Fruit fly (Drosophila melanogaster): Measurements from ENCODE around the gene CG9328.
A peak's percentile ranks its signal among the peaks of the same experiment; 100 is the strongest.

CG9328 gene

DNA sequence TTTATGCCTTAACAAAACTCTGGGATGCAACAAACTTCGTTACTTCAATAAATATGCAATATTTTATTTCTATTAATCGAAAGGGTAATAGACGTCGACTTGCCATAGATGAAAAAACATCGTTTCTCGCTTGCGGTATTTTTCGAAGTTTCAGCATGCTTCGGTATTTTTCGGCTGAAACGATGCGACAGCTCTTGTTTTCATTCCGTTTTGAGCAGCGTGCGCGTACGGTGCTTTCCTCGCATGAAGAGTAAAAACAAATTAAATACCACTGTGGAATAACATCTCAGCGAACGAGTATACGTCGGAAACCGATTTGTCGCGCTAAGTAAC, at the start of gene CG9328:
Gene CG9328 (plus strand): TSS at position 201 of the 333 bp plus-strand sequence.
- TF ChIP-seq CG17801 (GFP tag; optimal IDR thresholded peaks at IDR 0.05; ENCODE audit: partially characterized antibody), result peak; percentile 47

DNA sequence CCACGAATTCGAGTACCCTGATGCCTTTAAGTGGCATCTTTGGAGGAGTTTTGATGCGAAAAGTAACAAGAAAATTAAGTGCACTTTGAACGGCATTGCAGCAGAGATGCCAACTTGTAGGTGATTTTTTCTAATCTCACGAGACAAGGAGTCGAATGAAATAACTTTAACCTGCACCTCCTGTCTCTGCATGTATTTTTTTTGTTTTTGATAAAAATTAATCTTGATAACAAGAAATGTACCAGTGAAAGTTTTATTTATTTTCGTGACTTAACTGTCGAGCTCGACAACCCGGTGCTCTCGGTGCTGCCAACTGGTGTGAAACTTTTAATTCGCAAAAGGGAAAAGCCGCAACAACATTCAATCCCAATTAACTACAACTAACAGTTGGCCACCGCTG, 45.4 kb upstream of the CG9328 start, which contains the start of the genes Amacr and Ns4:
Gene Amacr (minus strand): TSS at position 182 of the 400 bp plus-strand sequence.
Gene Ns4 (plus strand): TSS at position 317 of the 400 bp plus-strand sequence.
- peak; percentile 69 for TF ChIP-seq CG17801 (GFP tag; optimal IDR thresholded peaks at IDR 0.05; ENCODE audit: partially characterized antibody)

DNA sequence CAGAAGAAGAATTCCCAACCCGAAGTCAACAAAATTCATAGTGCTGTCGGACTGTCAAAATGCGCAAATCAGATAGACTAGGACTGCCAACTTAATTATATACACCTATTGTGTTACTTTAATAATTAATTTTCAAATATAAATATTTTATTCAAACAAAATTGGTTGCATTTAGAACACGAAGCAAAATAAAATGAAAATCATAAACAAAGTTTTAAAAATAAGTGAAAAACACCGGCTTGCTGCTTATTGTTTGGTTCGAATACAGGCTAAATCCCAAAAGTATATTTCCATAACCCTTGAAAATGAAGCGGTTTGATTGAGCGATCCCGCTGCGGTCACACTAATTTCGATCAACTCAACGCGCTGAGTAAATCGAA, 39.7 kb upstream of the CG9328 start, which contains the start of the genes Rhau and dia:
Gene Rhau (minus strand): TSS at position 178 of the 380 bp plus-strand sequence.
Gene dia (plus strand): TSS at position 337 of the 380 bp plus-strand sequence.
- no peak for TF ChIP-seq CG17801 (GFP tag; optimal IDR thresholded peaks at IDR 0.05; ENCODE audit: partially characterized antibody)

DNA sequence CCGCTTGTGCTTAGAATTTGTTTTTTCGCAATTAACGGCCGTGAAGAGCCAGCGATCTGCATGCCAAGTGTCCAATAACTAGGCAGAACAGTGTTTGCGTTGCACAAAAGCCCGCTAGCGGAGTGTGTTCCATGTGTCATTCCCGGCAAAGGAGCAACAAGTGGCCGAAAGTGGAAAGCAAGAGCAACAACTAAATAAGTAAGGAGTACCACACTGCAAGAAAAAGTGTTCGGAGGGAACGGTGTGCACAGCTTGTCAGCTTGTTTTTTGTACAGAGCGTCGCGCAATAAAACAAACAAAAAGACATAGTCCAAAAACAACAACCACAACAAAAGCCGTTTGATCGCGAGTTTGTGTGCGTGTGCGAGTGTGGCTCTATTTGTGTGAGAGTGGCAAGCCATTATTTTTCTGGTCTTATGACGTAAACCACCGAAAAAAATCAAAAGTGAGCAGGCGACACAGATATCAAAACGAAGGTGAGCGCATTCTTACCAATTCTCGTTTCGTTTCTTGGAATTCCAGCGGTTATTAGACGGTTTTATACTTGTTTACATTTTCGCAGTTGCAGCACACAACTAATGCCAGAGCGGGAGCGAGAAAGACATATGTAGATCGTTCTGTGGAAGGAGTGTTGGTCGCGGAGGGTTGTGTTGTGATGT, 39.2 kb upstream of the CG9328 start:
- peak; percentile 58 for TF ChIP-seq CG17801 (GFP tag; optimal IDR thresholded peaks at IDR 0.05; ENCODE audit: partially characterized antibody)

DNA sequence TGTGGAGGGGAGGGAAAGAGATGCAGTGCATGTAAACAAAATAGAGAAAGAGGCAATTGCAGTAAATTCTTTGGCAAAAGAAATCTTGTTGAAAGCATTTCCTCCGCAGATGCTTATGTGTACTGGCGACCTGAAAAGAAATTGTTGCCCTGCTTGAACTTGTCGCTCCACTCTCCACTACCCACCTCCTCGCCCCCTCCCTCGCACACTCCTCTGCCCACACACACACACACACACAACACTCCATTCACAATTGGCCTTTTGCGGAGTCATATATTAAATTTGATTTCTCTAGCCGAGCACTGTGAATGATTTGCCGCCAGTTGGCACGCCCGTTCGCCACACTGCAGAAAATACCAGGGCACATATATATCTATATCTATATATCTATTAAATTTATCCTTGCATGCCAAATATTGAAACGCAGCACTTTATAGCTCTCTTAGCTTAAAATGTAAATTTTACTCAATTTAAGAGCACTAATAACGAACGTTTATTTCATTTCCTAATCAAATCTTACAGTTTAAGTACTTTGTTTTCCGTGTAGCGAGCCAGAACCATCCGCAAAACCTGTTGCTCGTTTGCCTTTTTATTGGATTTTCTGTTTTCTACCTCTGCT, 38.6 kb upstream of the CG9328 start:
- no peak for TF ChIP-seq CG17801 (GFP tag; optimal IDR thresholded peaks at IDR 0.05; ENCODE audit: partially characterized antibody)

DNA sequence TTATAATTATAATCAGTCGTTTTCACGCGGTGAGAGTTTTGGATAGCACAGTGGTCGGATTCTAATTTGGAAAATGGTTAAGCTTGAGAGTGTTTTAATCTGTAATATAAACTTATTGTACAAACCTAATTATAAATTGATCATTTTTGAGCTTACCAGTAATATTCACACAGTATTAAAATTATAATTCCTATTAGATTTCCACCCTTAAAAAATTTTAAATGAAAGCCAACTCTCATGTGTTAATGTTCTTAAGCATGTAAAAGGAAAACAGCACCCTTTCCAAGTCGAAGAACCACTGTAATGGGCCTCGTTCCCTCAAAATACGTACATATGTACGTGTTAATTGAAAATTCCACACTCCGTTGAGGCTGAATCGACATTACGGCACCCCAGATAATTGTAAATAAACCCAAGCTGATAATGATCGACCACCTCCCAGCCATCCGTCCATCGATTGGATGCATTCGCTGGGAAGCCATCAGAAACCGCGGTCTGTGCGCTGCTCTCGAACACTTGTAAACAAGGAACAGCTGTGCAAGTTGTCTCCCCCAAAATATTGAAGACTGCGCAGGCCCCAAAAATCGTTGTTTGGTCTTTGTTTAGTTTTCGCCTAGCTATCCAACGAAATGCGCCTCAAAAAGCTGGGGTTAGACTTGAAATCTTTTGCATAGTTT, 37.6 kb upstream of the CG9328 start:
- TF ChIP-seq CG17801 (GFP tag; optimal IDR thresholded peaks at IDR 0.05; ENCODE audit: partially characterized antibody), result peak; percentile 79

DNA sequence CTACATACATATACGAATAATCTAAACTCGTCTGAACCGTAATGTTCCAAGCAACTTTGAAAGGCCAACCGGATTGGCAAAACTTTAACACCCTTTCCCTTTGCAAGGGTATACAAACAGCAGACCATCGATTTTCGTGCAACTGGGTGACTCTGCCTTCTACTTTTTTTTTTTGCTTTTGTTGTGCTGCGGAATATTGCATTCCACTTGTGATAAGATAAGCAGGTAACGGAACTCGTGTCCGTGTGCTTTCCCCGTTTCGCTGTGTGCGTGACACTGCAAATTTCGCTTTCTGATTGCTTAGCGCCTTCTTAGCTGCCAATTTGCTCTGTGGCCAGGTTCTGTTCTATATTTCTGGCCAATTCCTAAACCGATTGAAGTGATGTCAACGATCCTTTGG, 36.6 kb upstream of the CG9328 start:
- no peak for TF ChIP-seq CG17801 (GFP tag; optimal IDR thresholded peaks at IDR 0.05; ENCODE audit: partially characterized antibody)

DNA sequence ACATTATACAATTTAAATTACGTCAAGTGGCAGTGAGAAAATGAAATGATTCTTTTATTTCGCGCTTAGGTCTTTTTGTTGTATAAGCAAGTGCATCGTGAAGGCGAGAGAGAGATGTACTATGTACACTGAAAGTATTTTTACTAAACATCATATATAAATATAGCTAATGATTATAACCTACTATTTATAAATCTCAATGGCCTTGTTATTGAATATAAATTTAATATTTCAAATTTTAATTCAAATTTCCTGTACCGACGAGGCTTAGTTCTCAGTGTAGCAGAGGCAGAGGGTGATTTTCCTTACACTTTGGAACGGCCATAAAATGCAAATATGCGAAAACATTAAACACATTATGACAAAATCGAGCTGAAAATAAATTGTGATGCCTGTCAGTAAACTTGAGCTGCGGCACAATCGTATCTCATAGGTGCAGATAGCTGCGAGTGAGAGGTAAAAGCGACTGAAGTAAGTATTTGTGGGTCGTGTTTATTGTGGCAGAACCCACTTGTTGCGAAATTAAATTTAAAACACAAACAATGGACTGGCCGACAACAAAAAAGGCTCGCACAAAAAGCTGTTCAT, 35.5 kb upstream of the CG9328 start:
- peak; percentile 96 for TF ChIP-seq CG17801 (GFP tag; optimal IDR thresholded peaks at IDR 0.05; ENCODE audit: partially characterized antibody)

DNA sequence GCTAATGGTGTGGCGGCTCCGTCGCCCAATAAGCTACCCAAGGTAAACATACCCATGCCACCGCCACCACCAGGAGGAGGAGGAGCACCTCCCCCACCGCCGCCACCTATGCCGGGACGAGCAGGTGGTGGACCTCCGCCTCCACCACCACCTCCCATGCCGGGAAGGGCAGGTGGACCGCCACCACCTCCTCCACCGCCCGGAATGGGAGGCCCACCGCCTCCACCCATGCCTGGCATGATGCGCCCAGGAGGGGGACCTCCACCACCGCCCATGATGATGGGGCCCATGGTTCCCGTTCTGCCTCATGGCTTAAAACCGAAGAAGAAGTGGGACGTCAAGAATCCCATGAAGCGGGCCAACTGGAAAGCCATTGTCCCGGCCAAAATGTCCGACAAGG, 32.9 kb upstream of the CG9328 start:
- no peak for TF ChIP-seq CG17801 (GFP tag; optimal IDR thresholded peaks at IDR 0.05; ENCODE audit: partially characterized antibody)

DNA sequence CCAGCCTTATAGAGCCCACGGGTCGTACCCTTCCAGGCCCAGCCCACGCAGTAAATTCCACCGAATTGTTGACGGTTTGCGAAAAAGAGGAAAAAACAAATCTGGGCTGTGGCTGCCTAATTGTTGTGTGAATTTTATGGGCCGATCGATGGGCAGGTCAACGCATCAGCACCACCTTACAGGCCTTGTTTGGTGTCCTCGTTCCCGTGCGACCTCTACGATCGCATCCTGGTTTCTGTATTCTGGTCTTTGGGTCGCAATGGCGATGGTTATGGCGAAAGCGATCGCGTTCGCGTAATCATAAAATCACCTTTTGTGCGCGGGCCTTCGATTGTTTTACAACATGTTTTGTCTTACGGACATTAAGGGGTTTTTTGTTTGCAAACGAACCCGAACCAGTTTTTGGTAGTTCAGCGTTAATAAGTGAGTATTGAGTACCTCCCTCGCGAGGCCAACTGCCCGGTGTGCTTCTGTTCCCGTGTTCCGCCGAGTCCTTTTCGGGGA, 28.9 kb upstream of the CG9328 start:
- no peak for TF ChIP-seq CG17801 (GFP tag; optimal IDR thresholded peaks at IDR 0.05; ENCODE audit: partially characterized antibody)

DNA sequence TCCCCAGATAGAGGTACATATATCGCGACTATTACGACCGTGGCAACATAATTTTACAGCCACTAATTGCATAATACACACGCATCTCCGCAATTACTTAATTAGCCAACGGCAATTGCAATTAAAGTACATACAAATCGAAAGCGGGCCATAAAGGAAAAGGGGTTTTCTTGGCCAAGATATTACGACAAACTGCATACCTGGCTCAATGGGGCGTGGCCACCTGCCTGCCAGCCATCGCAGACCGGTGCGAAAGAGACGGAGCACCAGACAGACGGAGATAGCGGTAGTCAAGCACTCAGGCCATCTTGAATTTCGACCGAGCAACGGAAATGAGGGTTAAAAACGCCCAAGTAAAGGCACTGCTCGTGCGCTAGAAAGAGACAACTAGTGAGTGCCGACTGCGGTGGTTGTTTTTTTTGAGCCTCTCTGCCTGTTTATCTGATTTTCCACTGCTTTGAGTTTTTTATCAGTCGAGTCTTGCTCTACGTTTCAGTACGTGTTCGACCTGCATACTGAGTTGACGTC, 27.2 kb upstream of the CG9328 start, which contains the start of gene cad:
Gene cad (plus strand): TSS at position 490 of the 528 bp plus-strand sequence.
- TF ChIP-seq CG17801 (GFP tag; optimal IDR thresholded peaks at IDR 0.05; ENCODE audit: partially characterized antibody), result peak; percentile 10

DNA sequence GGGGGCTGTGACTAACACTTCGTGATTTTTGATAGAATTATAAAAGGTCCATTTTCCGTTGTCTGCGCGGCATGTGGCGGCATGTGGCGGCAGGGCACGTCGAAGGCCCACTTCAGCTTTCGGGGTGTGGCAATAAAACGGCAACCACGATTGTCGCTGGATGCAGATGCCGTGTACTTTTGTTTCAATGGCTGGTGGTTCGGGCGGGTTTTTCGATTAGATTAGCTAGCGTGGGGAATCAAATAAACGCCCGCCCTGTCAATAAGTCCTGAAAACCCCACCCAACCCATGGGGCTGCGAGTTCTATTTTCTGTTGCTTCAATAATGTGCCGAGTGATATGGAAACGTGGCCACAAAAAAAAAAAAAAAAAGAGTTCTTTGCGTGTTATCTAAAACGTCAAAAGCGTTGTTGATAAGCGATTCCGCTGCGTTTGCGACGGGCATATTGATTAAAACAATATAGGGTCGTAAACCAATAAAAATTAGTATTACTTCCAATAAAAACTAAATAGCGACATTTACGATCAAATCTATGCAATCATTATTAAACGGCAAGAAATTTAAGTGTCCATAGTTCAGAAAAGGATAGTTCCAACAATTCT, 24.0 kb upstream of the CG9328 start:
- peak; percentile 16 for TF ChIP-seq CG17801 (GFP tag; optimal IDR thresholded peaks at IDR 0.05; ENCODE audit: partially characterized antibody)

DNA sequence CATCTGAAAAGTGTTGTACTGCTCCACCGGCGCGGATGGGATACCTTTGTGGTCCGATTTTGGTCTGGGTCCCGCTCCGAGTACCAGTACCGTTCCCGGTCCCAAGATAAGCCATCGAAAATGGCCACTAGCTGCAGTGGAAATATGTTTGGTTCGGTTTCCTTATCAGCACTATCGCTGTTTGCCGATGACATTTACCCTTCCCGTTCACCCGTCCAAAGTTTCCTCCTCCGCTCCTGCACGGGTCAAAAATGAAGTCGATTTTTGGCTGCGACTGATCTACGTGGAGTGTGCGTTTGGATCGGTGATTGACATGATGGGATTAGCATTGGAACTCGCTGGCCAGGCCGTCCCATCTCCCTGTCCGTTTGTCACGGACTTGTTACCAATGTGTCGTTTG, 23.1 kb upstream of the CG9328 start:
- TF ChIP-seq CG17801 (GFP tag; optimal IDR thresholded peaks at IDR 0.05; ENCODE audit: partially characterized antibody), result no peak

DNA sequence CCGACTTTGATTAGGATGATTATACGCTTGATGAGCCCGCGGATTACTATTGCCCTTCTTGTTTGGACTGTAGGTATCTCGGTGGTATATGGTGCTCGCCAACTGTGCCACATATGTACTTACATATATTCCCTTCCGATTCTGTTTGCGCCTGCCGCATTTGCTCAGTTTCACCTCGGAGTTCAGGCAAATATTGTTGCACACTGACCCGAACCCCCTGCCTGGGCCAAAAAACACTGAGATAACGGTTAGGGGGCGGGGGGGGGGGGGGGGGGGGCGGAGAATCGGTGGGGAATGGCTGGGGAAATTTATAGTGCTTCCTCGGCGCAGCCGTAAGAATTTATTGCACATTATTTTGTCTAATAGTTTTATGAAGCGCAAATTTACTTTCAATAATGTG, 21.6 kb upstream of the CG9328 start:
- TF ChIP-seq CG17801 (GFP tag; optimal IDR thresholded peaks at IDR 0.05; ENCODE audit: partially characterized antibody), result no peak

Measured in ovary, adult (tissue).